Fruit fly (Drosophila melanogaster): ENCODE data around the gene Eip78C.

The Eip78C gene

DNA sequence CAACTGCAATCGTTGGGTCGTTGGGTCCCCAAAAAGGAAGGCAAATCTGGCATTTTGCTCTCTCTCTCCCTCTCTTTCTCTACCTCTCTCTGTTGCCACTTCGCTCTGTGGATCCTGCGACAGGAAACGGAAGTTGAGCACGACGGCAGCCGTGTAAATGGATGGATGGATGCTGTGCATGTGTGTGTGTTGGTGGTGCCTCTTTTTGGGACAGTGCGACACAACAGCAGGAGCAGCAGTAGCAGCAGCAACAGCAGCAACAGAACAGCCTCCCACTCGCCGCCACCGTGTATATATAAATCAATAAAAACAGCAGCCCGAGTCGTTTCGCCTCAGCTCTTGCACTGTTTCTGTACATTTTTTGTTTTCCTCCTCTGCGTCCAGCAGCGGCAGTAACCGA is 34.4 kb upstream of the Eip78C start (continued):
- TF ChIP-seq Hand (GFP tag; optimal IDR thresholded peaks at IDR 0.05) (peak; percentile 40), CG34376 (GFP tag; optimal IDR thresholded peaks at IDR 0.05) (peak; percentile 65), sim (GFP tag; IDR thresholded peaks at IDR 0.05) (no peak), pros (GFP tag; optimal IDR thresholded peaks at IDR 0.05) (no peak), trh (GFP tag; optimal IDR thresholded peaks at IDR 0.05) (no peak), dysf (GFP tag; IDR thresholded peaks at IDR 0.05) (no peak), CG10654 (GFP tag; optimal IDR thresholded peaks at IDR 0.05) (no peak), Kr (GFP tag; optimal IDR thresholded peaks at IDR 0.05) (no peak), mld (GFP tag; IDR thresholded peaks at IDR 0.05; ENCODE audit: partially characterized antibody) (no peak), az2 (GFP tag; optimal IDR thresholded peaks at IDR 0.05) (no peak), CG14667 (GFP tag; IDR thresholded peaks at IDR 0.05) (no peak), vfl (GFP tag; optimal IDR thresholded peaks at IDR 0.05) (no peak), CG10462 (GFP tag; optimal IDR thresholded peaks at IDR 0.05) (no peak), hb (GFP tag; IDR thresholded peaks at IDR 0.05; ENCODE audit: partially characterized antibody) (no peak), mirr (GFP tag; optimal IDR thresholded peaks at IDR 0.05) (peak; percentile 44), CkIIα-i1 (GFP tag; IDR thresholded peaks at IDR 0.05) (no peak), CG17802 (tag; optimal IDR thresholded peaks at IDR 0.05) (no peak), sisA (GFP tag; IDR thresholded peaks at IDR 0.05) (no peak), CG17359 (tag; optimal IDR thresholded peaks at IDR 0.05) (no peak), prd (optimal IDR thresholded peaks at IDR 0.05) (no peak), prd (GFP tag; IDR thresholded peaks at IDR 0.05) (no peak), Dip3 (GFP tag; optimal IDR thresholded peaks at IDR 0.05) (no peak), Meics (GFP tag; optimal IDR thresholded peaks at IDR 0.05) (peak; percentile 34), ci (GFP tag; IDR thresholded peaks at IDR 0.05) (0 out of 3 replicates have a peak, but pooled peaks have one; percentile 10), CG17328 (GFP tag; IDR thresholded peaks at IDR 0.05) (0 out of 2 replicates have a peak, but pooled peaks have one; percentile 12), Doc3 (GFP tag; IDR thresholded peaks at IDR 0.05; ENCODE audit: partially characterized antibody) (no peak), CG30431 (GFP tag; optimal IDR thresholded peaks at IDR 0.05) (no peak), CG34224 (GFP tag; IDR thresholded peaks at IDR 0.05; ENCODE audit: partially characterized antibody) (no peak), CG12104 (GFP tag; optimal IDR thresholded peaks at IDR 0.05) (no peak), CG32532 (GFP tag; IDR thresholded peaks at IDR 0.05) (0 out of 2 replicates have a peak, but pooled peaks have one; percentile 6), nerfin-2 (GFP tag; IDR thresholded peaks at IDR 0.05; ENCODE audit: partially characterized antibody) (no peak), Vsx1 (GFP tag; optimal IDR thresholded peaks at IDR 0.05) (no peak), pfk (GFP tag; optimal IDR thresholded peaks at IDR 0.05) (peak; percentile 44), B-H1 (GFP tag; IDR thresholded peaks at IDR 0.05) (no peak), Nf-YA (GFP tag; IDR thresholded peaks at IDR 0.05) (no peak), Dbx (GFP tag; IDR thresholded peaks at IDR 0.05) (0 out of 3 replicates have a peak, but pooled peaks have one; percentile 9), onecut (GFP tag; IDR thresholded peaks at IDR 0.05) (peak; percentile 70), Rfx (GFP tag; IDR thresholded peaks at IDR 0.05) (peak; percentile 31; the same call in 1 of the 2 replicates), CG10565 (GFP tag; optimal IDR thresholded peaks at IDR 0.05) (no peak), CG8290 (GFP tag; optimal IDR thresholded peaks at IDR 0.05) (no peak), CG8290 (tag; optimal IDR thresholded peaks at IDR 0.05) (no peak), caup (GFP tag; optimal IDR thresholded peaks at IDR 0.05; ENCODE audit: severe bottlenecking) (no peak), Fer1 (GFP tag; optimal IDR thresholded peaks at IDR 0.05) (peak; percentile 49), CG10209 (GFP tag; optimal IDR thresholded peaks at IDR 0.05) (no peak), ewg (GFP tag; optimal IDR thresholded peaks at IDR 0.05) (no peak), B-H2 (GFP tag; optimal IDR thresholded peaks at IDR 0.05) (peak; percentile 10), CG2712 (tag; optimal IDR thresholded peaks at IDR 0.05) (no peak), CG7556 (GFP tag; optimal IDR thresholded peaks at IDR 0.05) (no peak), Nf-YB (GFP tag; optimal IDR thresholded peaks at IDR 0.05) (no peak), CG3065 (GFP tag; optimal IDR thresholded peaks at IDR 0.05) (no peak), CG32772 (GFP tag; IDR thresholded peaks at IDR 0.05) (no peak), Rx (GFP tag; IDR thresholded peaks at IDR 0.05) (no peak)

All from whole organism, embryonic.